Worm (Caenorhabditis elegans) whole organism, L4 larva: Measurements from ENCODE around the gene srz-67.

Source experiments
- F10B5.3 ChIP-seq: sonication (generic microtip); optimal IDR thresholded peaks from 2 replicates; lab custom pipeline; 2016; ENCODE audit warnings: mild to moderate bottlenecking, missing genetic modification characterization, missing compliant biosample characterization
- F26F4.8 ChIP-seq: fragments of 200-800 bp; sonication (Bioruptor generic); conservative IDR thresholded peaks from 2 replicates; pipeline ENCODE4 v1.3.6; 2022; ENCODE audit warnings: missing genetic modification characterization, missing compliant biosample characterization
- ZK546.5 ChIP-seq, 2 experiments: sonication (generic microtip); optimal IDR thresholded peaks; 2 replicates each; lab custom pipeline; 2017; ENCODE audit warnings: missing biosample characterization in 2 of 2, missing genetic modification characterization in 2 of 2
- aha-1 ChIP-seq: fragments of 150-350 bp; peaks from one replicate; lab custom pipeline; 2014; ENCODE audit warnings: missing biosample characterization, missing genetic modification characterization
- ama-1 ChIP-seq: fragments of 150-350 bp; optimal IDR thresholded peaks from 2 replicates; lab custom pipeline; 2014; ENCODE audit warnings: inconsistent platforms, mixed read lengths
- arid-1 ChIP-seq: fragments of 200-800 bp; sonication (Bioruptor generic); conservative IDR thresholded peaks from 2 replicates; pipeline ENCODE4 v1.3.6; 2022; ENCODE audit warnings: missing genetic modification reagents, missing genetic modification characterization, missing compliant biosample characterization
- ceh-20 ChIP-seq: fragments of 200-800 bp; sonication (Bioruptor generic); IDR thresholded peaks from 2 replicates; pipeline ENCODE4 v1.3.6; 2022; ENCODE audit warnings: missing genetic modification reagents, missing genetic modification characterization, missing compliant biosample characterization
- ceh-28 ChIP-seq: fragments of 150-350 bp; optimal IDR thresholded peaks from 2 replicates; lab custom pipeline; 2014; ENCODE audit warnings: missing biosample characterization, missing genetic modification reagents, missing genetic modification characterization
- ceh-32 ChIP-seq: sonication (generic microtip); optimal IDR thresholded peaks from 2 replicates; lab custom pipeline; 2016; ENCODE audit warnings: mild to moderate bottlenecking, missing genetic modification characterization, missing compliant biosample characterization; ENCODE audit not compliant: poor library complexity
- ceh-62 ChIP-seq: sonication (generic microtip); optimal IDR thresholded peaks from 2 replicates; lab custom pipeline; 2017; ENCODE audit warnings: missing biosample characterization, missing genetic modification characterization
- daf-12 ChIP-seq: fragments of 150-350 bp; optimal IDR thresholded peaks from 2 replicates; lab custom pipeline; 2014; ENCODE audit warnings: missing biosample characterization, missing genetic modification reagents, missing genetic modification characterization
- daf-16 ChIP-seq, 3 experiments: sonication (generic microtip); optimal IDR thresholded peaks; 2 replicates each; lab custom pipeline; 2016 to 2017; ENCODE audit warnings: missing genetic modification characterization in 3 of 3, missing genetic modification reagents in 3 of 3, mild to moderate bottlenecking in 2 of 3, missing compliant biosample characterization in 2 of 3, missing biosample characterization in 1 of 3, moderate library complexity in 1 of 3
- dmd-6 ChIP-seq: fragments of 200-800 bp; sonication (Bioruptor generic); IDR thresholded peaks from 2 replicates; pipeline ENCODE4 v1.3.6; 2022; ENCODE audit warnings: missing genetic modification reagents, missing genetic modification characterization, missing compliant biosample characterization
- dpl-1 ChIP-seq: fragments of 150-350 bp; optimal IDR thresholded peaks from 2 replicates; lab custom pipeline; 2014; ENCODE audit warnings: missing biosample characterization, missing genetic modification reagents, missing genetic modification characterization
- dve-1 ChIP-seq: sonication (generic microtip); optimal IDR thresholded peaks from 2 replicates; lab custom pipeline; 2017; ENCODE audit warnings: antibody characterized with exemption, mild to moderate bottlenecking, missing genetic modification characterization, missing compliant biosample characterization; ENCODE audit not compliant: insufficient read depth
- egl-43 ChIP-seq: fragments of 200-800 bp; sonication (Bioruptor generic); IDR thresholded peaks from 2 replicates; pipeline ENCODE4 v1.3.6; 2022; ENCODE audit warnings: missing genetic modification reagents, missing genetic modification characterization, missing compliant biosample characterization
- hlh-11 ChIP-seq: fragments of 200-800 bp; sonication (Bioruptor generic); optimal IDR thresholded peaks from 2 replicates; lab custom pipeline; 2018; ENCODE audit warnings: mild to moderate bottlenecking, missing genetic modification characterization, missing compliant biosample characterization
- hlh-30 ChIP-seq: sonication (generic microtip); optimal IDR thresholded peaks from 2 replicates; lab custom pipeline; 2017; ENCODE audit warnings: antibody characterized with exemption, mild to moderate bottlenecking, missing genetic modification characterization, missing compliant biosample characterization; ENCODE audit not compliant: insufficient read depth
- hmg-1.1 ChIP-seq: fragments of 200-800 bp; sonication (Bioruptor generic); IDR thresholded peaks from 2 replicates; pipeline ENCODE4 v1.3.6; 2022; ENCODE audit warnings: missing genetic modification reagents, missing genetic modification characterization, missing compliant biosample characterization
- jun-1 ChIP-seq: fragments of 150-350 bp; optimal IDR thresholded peaks from 2 replicates; lab custom pipeline; 2014; ENCODE audit warnings: missing biosample characterization, missing genetic modification reagents, missing genetic modification characterization
- lin-1 ChIP-seq: fragments of 200-800 bp; sonication (Bioruptor generic); IDR thresholded peaks from 2 replicates; pipeline ENCODE4 v1.3.6; 2022; ENCODE audit warnings: missing genetic modification reagents, missing genetic modification characterization, missing compliant biosample characterization
- lin-15B ChIP-seq: fragments of 150-350 bp; sonication (generic microtip); optimal IDR thresholded peaks from 3 replicates; lab custom pipeline; 2014; ENCODE audit warnings: missing biosample characterization, missing genetic modification characterization
- lin-38 ChIP-seq: fragments of 200-800 bp; sonication (Bioruptor generic); IDR thresholded peaks from 2 replicates; pipeline ENCODE4 v1.3.6; 2022; ENCODE audit warnings: missing genetic modification reagents, missing genetic modification characterization, missing compliant biosample characterization
- mes-2 ChIP-seq: sonication (generic microtip); optimal IDR thresholded peaks from 2 replicates; lab custom pipeline; 2016; ENCODE audit warnings: missing genotype, mild to moderate bottlenecking, missing genetic modification characterization, missing compliant biosample characterization; ENCODE audit not compliant: poor library complexity, severe bottlenecking
- mxl-2 ChIP-seq: fragments of 200-800 bp; sonication (Bioruptor generic); conservative IDR thresholded peaks from 2 replicates; pipeline ENCODE4 v1.3.6; 2022; ENCODE audit warnings: missing genetic modification reagents, missing genetic modification characterization, missing compliant biosample characterization
- mxl-3 ChIP-seq: fragments of 200-800 bp; sonication (Bioruptor generic); optimal IDR thresholded peaks from 2 replicates; lab custom pipeline; 2018; ENCODE audit warnings: mild to moderate bottlenecking, missing genetic modification characterization, missing compliant biosample characterization
- nhr-102 ChIP-seq: sonication (generic microtip); optimal IDR thresholded peaks from 2 replicates; lab custom pipeline; 2016; ENCODE audit warnings: mild to moderate bottlenecking, missing genetic modification characterization, moderate library complexity, missing compliant biosample characterization
- nhr-111 ChIP-seq: fragments of 200-800 bp; sonication (Bioruptor generic); optimal IDR thresholded peaks from 2 replicates; lab custom pipeline; 2018; ENCODE audit warnings: mild to moderate bottlenecking, missing genetic modification characterization, missing compliant biosample characterization
- nhr-28 ChIP-seq: fragments of 150-350 bp; optimal IDR thresholded peaks from 2 replicates; lab custom pipeline; 2014; ENCODE audit warnings: missing biosample characterization, missing genetic modification characterization
- nhr-48 ChIP-seq: sonication (generic microtip); optimal IDR thresholded peaks from 2 replicates; lab custom pipeline; 2016; ENCODE audit warnings: mild to moderate bottlenecking, missing genetic modification characterization, missing compliant biosample characterization
- nhr-6 ChIP-seq: fragments of 150-350 bp; optimal IDR thresholded peaks from 2 replicates; lab custom pipeline; 2014; ENCODE audit warnings: missing biosample characterization, missing genetic modification characterization
- nhr-77 ChIP-seq: fragments of 150-350 bp; optimal IDR thresholded peaks from 2 replicates; lab custom pipeline; 2014; ENCODE audit warnings: missing biosample characterization, missing genetic modification characterization
- php-3 ChIP-seq: fragments of 200-800 bp; sonication (Bioruptor generic); IDR thresholded peaks from 2 replicates; pipeline ENCODE4 v1.3.6; 2022; ENCODE audit warnings: missing genetic modification reagents, missing genetic modification characterization, missing compliant biosample characterization
- pqm-1 ChIP-seq: sonication (generic microtip); optimal IDR thresholded peaks from 2 replicates; lab custom pipeline; 2017; ENCODE audit warnings: missing biosample characterization, missing genetic modification characterization
- saeg-2 ChIP-seq: fragments of 200-800 bp; sonication (Bioruptor generic); IDR thresholded peaks from 2 replicates; pipeline ENCODE4 v1.3.6; 2022; ENCODE audit warnings: missing genetic modification reagents, missing genetic modification characterization, missing compliant biosample characterization
- set-16 ChIP-seq: fragments of 200-800 bp; sonication (Bioruptor generic); IDR thresholded peaks from 2 replicates; pipeline ENCODE4 v1.3.6; 2022; ENCODE audit warnings: missing genetic modification reagents, missing genetic modification characterization, missing compliant biosample characterization
- skn-1 ChIP-seq: fragments of 150-350 bp; optimal IDR thresholded peaks from 2 replicates; lab custom pipeline; 2014; ENCODE audit warnings: missing biosample characterization, missing genetic modification characterization
- snpc-1.2 ChIP-seq: fragments of 200-800 bp; sonication (Bioruptor generic); IDR thresholded peaks from 2 replicates; pipeline ENCODE4 v1.3.6; 2022; ENCODE audit warnings: missing genetic modification reagents, missing genetic modification characterization, missing compliant biosample characterization
- snpc-4 ChIP-seq: fragments of 150-350 bp; optimal IDR thresholded peaks from 2 replicates; lab custom pipeline; 2014; ENCODE audit warnings: missing biosample characterization, missing genetic modification characterization
- tra-1 ChIP-seq: fragments of 200-800 bp; sonication (Bioruptor generic); IDR thresholded peaks from 2 replicates; pipeline ENCODE4 v1.3.6; 2022; ENCODE audit warnings: missing genetic modification reagents, missing genetic modification characterization, missing compliant biosample characterization
- unc-39 ChIP-seq: sonication (generic microtip); optimal IDR thresholded peaks from 2 replicates; lab custom pipeline; 2017; ENCODE audit warnings: missing biosample characterization, missing genetic modification characterization
- unc-62 ChIP-seq, 3 experiments: fragments of 150-350 bp in 1 of 3; sonication (generic microtip); optimal IDR thresholded peaks in 2 of 3; peaks in 1 of 3; 1 replicate in 1 of 3; 2 replicates in 2 of 3; lab custom pipeline; 2014 to 2017; ENCODE audit warnings: missing biosample characterization in 3 of 3, missing genetic modification characterization in 3 of 3, missing genetic modification reagents in 3 of 3, missing genotype in 1 of 3

Gene srz-67

DNA sequence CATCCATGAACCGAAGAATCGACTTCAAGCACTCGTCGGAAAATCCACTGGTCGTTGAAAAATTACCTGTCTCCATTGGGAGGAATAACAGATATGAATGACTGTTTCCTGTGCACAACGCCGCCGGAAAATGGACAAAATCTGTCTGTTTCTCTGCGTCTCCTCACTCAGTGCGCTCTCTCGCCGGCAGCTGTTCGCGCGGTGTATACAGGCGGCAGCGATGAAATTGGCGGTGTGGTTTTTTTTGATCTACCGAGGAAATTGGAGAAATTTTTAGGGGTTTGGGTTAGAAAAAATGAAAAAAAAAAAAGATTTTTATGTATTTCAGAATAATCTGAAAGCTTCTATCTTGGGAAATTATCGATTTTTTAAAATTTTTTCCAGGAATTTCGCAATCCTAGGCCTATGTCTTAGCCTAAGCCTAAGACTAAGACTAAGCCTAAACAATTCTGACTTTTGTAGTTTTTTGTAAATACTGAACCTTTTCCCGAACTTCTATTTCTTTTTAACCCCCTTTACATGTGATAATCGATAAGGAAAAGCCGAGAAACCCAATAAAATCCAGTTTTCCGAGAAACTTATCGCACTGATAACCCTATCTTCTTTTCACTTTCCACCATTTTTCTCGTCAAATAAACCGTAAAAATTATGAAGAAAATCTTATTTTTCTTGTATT lies 11.2 kb upstream of the srz-67 start, which contains the start of the genes fbxc-50 and C17F4.2:
TSS of gene fbxc-50 (minus strand) at position 81 of the 676 bp plus-strand sequence.
TSS of gene C17F4.2 (plus strand) at position 626 of the 676 bp plus-strand sequence.
- TF ChIP-seq nhr-111 (GFP tag; lab: Kevin White, UChicago) (no peak), lin-1 (GFP tag; lab: Robert Waterston, UW) (no peak), daf-12 (no peak), mxl-2 (no peak), lin-15B (no peak), ama-1 (lab: Kevin White, UChicago) (no peak), F10B5.3 (tag; lab: Kevin White, UChicago) (no peak), saeg-2 (no peak), ceh-20 (GFP tag; lab: Robert Waterston, UW) (no peak), dpl-1 (no peak), ceh-62 (tag; lab: Kevin White, UChicago) (no peak), snpc-1.2 (no peak), hlh-11 (tag; lab: Kevin White, UChicago) (no peak), ZK546.5 (tag; optimal IDR thresholded peaks at IDR 0.05; lab: Kevin White, UChicago) (no peak)

DNA sequence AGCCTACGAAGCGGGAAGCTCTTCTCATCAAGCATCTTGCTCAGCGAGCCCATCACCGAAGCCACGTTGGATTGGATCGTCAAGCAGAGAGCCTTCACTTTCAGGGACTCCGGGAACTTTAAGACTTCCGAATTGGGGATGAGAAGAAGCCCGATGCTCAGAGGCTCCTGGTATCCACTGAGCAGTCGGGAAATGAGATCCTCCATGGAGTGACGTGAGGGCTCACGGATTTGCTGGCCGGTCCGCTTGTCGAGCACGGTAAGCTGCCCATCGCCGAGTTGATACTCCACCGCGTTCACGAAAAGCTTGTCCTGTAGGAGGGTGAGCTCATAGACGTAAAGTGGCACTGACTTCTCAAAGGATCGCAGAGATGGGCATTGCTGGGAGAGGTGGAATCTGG lies 10.6 kb upstream of the srz-67 start:
- TF ChIP-seq set-16 (GFP tag; lab: Robert Waterston, UW) = peak; percentile 58; the same call in 1 of the 2 replicates
- TF ChIP-seq nhr-48 (tag; lab: Kevin White, UChicago) = no peak

DNA sequence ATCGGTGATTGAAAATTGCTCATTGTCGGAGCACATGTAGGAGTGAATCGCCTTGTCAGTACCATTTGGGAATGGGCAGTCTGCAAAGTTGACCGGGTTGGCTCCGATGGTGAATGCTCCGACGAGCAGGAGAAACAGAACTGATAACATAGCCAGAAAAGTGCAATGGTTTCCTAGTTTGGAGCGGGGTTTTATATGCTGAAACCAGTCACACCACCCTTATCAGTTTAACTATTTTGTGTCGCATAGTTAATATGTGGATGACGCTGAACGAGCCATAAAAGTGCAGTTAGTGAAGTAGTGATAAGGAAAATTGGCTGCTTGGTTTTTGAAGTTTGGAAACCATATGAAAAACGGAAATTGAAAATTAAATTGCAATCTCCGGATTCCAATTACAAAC lies 8.9 kb upstream of the srz-67 start, which contains the start of gene C17F4.7:
TSS of gene C17F4.7 (minus strand) at position 180 of the 400 bp plus-strand sequence.
- TF ChIP-seq lin-1 (GFP tag; lab: Robert Waterston, UW) = peak; percentile 77; the same call in 1 of the 2 replicates
- TF ChIP-seq snpc-1.2 = no peak
- peak; percentile 87 for TF ChIP-seq dve-1 (tag; lab: Kevin White, UChicago)
- peak; percentile 65 for TF ChIP-seq nhr-77 (tag; lab: Kevin White, UChicago)
- TF ChIP-seq unc-62 (GFP tag; optimal IDR thresholded peaks at IDR 0.05 in 1 of 2; lab: Kevin White, UChicago) = peak in 1 of 2 experiments; percentile 80
- no peak for TF ChIP-seq unc-62 (tag; optimal IDR thresholded peaks at IDR 0.05; lab: Kevin White, UChicago)
- peak; percentile 41 for TF ChIP-seq nhr-102 (tag; lab: Kevin White, UChicago)
- no peak for TF ChIP-seq unc-39 (tag; lab: Kevin White, UChicago)
- peak; percentile 12 for TF ChIP-seq jun-1 (tag; lab: Kevin White, UChicago)
- TF ChIP-seq daf-16 (GFP tag; optimal IDR thresholded peaks at IDR 0.05; lab: Kevin White, UChicago) = no peak
- peak; percentile 77 for TF ChIP-seq daf-16 (tag; optimal IDR thresholded peaks at IDR 0.05; lab: Kevin White, UChicago)
- no peak for TF ChIP-seq ceh-32 (tag; lab: Kevin White, UChicago)
- no peak for TF ChIP-seq skn-1 (tag; lab: Kevin White, UChicago)
- peak; percentile 62 for TF ChIP-seq aha-1 (tag; lab: Kevin White, UChicago)
- TF ChIP-seq hlh-11 (tag; lab: Kevin White, UChicago) = peak; percentile 84
- TF ChIP-seq hmg-1.1 (GFP tag; lab: Robert Waterston, UW) = no peak
- peak; percentile 96 for TF ChIP-seq php-3 (GFP tag; lab: Robert Waterston, UW)
- TF ChIP-seq nhr-6 = no peak
- TF ChIP-seq pqm-1 (tag; lab: Kevin White, UChicago) = peak; percentile 84
- TF ChIP-seq lin-38 = 0 out of 2 replicates have a peak, but pooled peaks have one; percentile 12
- peak; percentile 14 for TF ChIP-seq mes-2 (tag; lab: Kevin White, UChicago)
- no peak for TF ChIP-seq ceh-28 (tag; lab: Kevin White, UChicago)
- no peak for TF ChIP-seq F26F4.8 (GFP tag; lab: Robert Waterston, UW)
- TF ChIP-seq snpc-4 (tag; lab: Kevin White, UChicago) = no peak
- TF ChIP-seq arid-1 (GFP tag; lab: Robert Waterston, UW) = no peak
- peak; percentile 2 for TF ChIP-seq hlh-30 (tag; lab: Kevin White, UChicago)
- TF ChIP-seq nhr-48 (tag; lab: Kevin White, UChicago) = peak; percentile 37
- no peak for TF ChIP-seq nhr-111 (GFP tag; lab: Kevin White, UChicago)
- TF ChIP-seq tra-1 (GFP tag; lab: Robert Waterston, UW) = peak; percentile 66; the same call in 1 of the 2 replicates
- TF ChIP-seq mxl-3 (GFP tag; lab: Kevin White, UChicago) = peak; percentile 62
- TF ChIP-seq dmd-6 = peak; percentile 92
- no peak for TF ChIP-seq egl-43
- TF ChIP-seq ceh-20 (GFP tag; lab: Robert Waterston, UW) = no peak
- TF ChIP-seq nhr-28 (tag; lab: Kevin White, UChicago) = peak; percentile 95
